Worm (Caenorhabditis elegans) whole organism, young adult: ENCODE data around the gene F02D10.6.

Source experiments
- C06A6.2 ChIP-seq: fragments of 200-800 bp; sonication (Bioruptor generic); conservative IDR thresholded peaks from 2 replicates; pipeline ENCODE4 v1.3.6; 2022; ENCODE audit warnings: missing genetic modification characterization, missing compliant biosample characterization
- F39B2.1 ChIP-seq: fragments of 200-800 bp; sonication (Bioruptor generic); IDR thresholded peaks from 2 replicates; pipeline ENCODE4 v1.3.6; 2022; ENCODE audit warnings: missing genetic modification reagents, missing genetic modification characterization, missing compliant biosample characterization
- F49E8.2 ChIP-seq: sonication (generic microtip); optimal IDR thresholded peaks from 3 replicates; lab custom pipeline; 2017; ENCODE audit warnings: missing genetic modification characterization, mild to moderate bottlenecking, missing compliant biosample characterization, antibody characterized with exemption, moderate library complexity; ENCODE audit not compliant: insufficient read depth
- F57C9.4 ChIP-seq: sonication (generic microtip); optimal IDR thresholded peaks from 2 replicates; lab custom pipeline; 2017; ENCODE audit warnings: mild to moderate bottlenecking, missing genetic modification characterization, missing compliant biosample characterization
- Y53G8AR.9 ChIP-seq: fragments of 200-800 bp; sonication (Bioruptor generic); conservative IDR thresholded peaks from 2 replicates; pipeline ENCODE4 v1.3.6; 2022; ENCODE audit warnings: missing genetic modification reagents, missing genetic modification characterization, missing compliant biosample characterization
- Y67H2A.10 ChIP-seq: fragments of 200-800 bp; sonication (Bioruptor generic); conservative IDR thresholded peaks from 2 replicates; pipeline ENCODE4 v1.3.6; 2022; ENCODE audit warnings: missing genetic modification reagents, missing genetic modification characterization, missing compliant biosample characterization
- Y95B8A.8 ChIP-seq: fragments of 200-800 bp; sonication (Bioruptor generic); IDR thresholded peaks from 2 replicates; pipeline ENCODE4 v1.3.6; 2022; ENCODE audit warnings: missing genetic modification reagents, missing genetic modification characterization, missing compliant biosample characterization
- akir-1 ChIP-seq: fragments of 200-800 bp; sonication (Bioruptor generic); optimal IDR thresholded peaks from 2 replicates; lab custom pipeline; 2018; ENCODE audit warnings: mild to moderate bottlenecking, missing genetic modification characterization, moderate library complexity, missing compliant biosample characterization
- ama-1 ChIP-seq, 3 experiments: fragments of 150-350 bp in 1 of 3; sonication (generic microtip) in 2 of 3; optimal IDR thresholded peaks; 2 replicates each; lab custom pipeline; 2014 to 2018; ENCODE audit warnings: missing biosample characterization in 2 of 3, missing genetic modification characterization in 2 of 3, missing genetic modification reagents in 2 of 3
- aptf-2 ChIP-seq: fragments of 200-800 bp; sonication (Bioruptor generic); conservative IDR thresholded peaks from 2 replicates; pipeline ENCODE4 v1.3.6; 2022; ENCODE audit warnings: missing genetic modification reagents, missing genetic modification characterization, missing compliant biosample characterization
- aptf-3 ChIP-seq: fragments of 200-800 bp; sonication (Bioruptor generic); IDR thresholded peaks from 2 replicates; pipeline ENCODE4 v1.3.6; 2022; ENCODE audit warnings: missing genetic modification characterization, missing compliant biosample characterization
- athp-1 ChIP-seq: sonication (generic microtip); optimal IDR thresholded peaks from 2 replicates; lab custom pipeline; 2017; ENCODE audit warnings: mild to moderate bottlenecking, missing genetic modification characterization, missing compliant biosample characterization
- attf-3 ChIP-seq: fragments of 200-800 bp; sonication (Bioruptor generic); conservative IDR thresholded peaks from 2 replicates; pipeline ENCODE4 v1.3.6; 2022; ENCODE audit warnings: missing genetic modification reagents, missing genetic modification characterization, missing compliant biosample characterization
- attf-5 ChIP-seq: fragments of 200-800 bp; sonication (Bioruptor generic); optimal IDR thresholded peaks from 2 replicates; lab custom pipeline; 2018; ENCODE audit warnings: mild to moderate bottlenecking, missing genetic modification characterization, missing compliant biosample characterization
- attf-6 ChIP-seq: fragments of 200-800 bp; sonication (Bioruptor generic); IDR thresholded peaks from 2 replicates; pipeline ENCODE4 v1.3.6; 2022; ENCODE audit warnings: missing genetic modification reagents, missing genetic modification characterization, missing compliant biosample characterization
- cebp-1 ChIP-seq, 2 experiments: fragments of 200-800 bp in 1 of 2; sonication (Bioruptor generic) in 1 of 2; sonication (generic microtip) in 1 of 2; IDR thresholded peaks in 1 of 2; optimal IDR thresholded peaks in 1 of 2; 2 replicates each; pipeline versions ENCODE4 v1.3.6 to Lab custom; 2017 to 2022; ENCODE audit warnings: missing compliant biosample characterization in 2 of 2, missing genetic modification characterization in 2 of 2, mild to moderate bottlenecking in 1 of 2, missing genetic modification reagents in 1 of 2, moderate library complexity in 1 of 2
- ceh-100 ChIP-seq: fragments of 200-800 bp; sonication (Bioruptor generic); IDR thresholded peaks from 2 replicates; pipeline ENCODE4 v1.3.6; 2022; ENCODE audit warnings: missing genetic modification reagents, missing genetic modification characterization, missing compliant biosample characterization
- ceh-58 ChIP-seq: fragments of 200-800 bp; sonication (Bioruptor generic); IDR thresholded peaks from 2 replicates; pipeline ENCODE4 v1.3.6; 2022; ENCODE audit warnings: missing genetic modification characterization, missing compliant biosample characterization
- ceh-79 ChIP-seq: sonication (generic microtip); optimal IDR thresholded peaks from 2 replicates; lab custom pipeline; 2017; ENCODE audit warnings: mild to moderate bottlenecking, missing genetic modification characterization, missing compliant biosample characterization
- die-1 ChIP-seq: sonication (generic microtip); optimal IDR thresholded peaks from 2 replicates; lab custom pipeline; 2016; ENCODE audit warnings: missing genotype, mild to moderate bottlenecking, missing genetic modification characterization, missing compliant biosample characterization
- egl-18 ChIP-seq: fragments of 200-800 bp; sonication (Bioruptor generic); IDR thresholded peaks from 2 replicates; pipeline ENCODE4 v1.3.6; 2022; ENCODE audit warnings: missing genetic modification reagents, missing genetic modification characterization, missing compliant biosample characterization
- hrde-1 ChIP-seq: sonication (generic microtip); optimal IDR thresholded peaks from 2 replicates; lab custom pipeline; 2016; ENCODE audit warnings: missing genetic modification characterization, mild to moderate bottlenecking, missing compliant biosample characterization, moderate library complexity, missing genotype, missing genetic modification reagents, borderline replicate concordance
- let-526 ChIP-seq: fragments of 200-800 bp; sonication (Bioruptor generic); IDR thresholded peaks from 2 replicates; pipeline ENCODE4 v1.3.6; 2022; ENCODE audit warnings: missing genetic modification reagents, missing genetic modification characterization, missing compliant biosample characterization
- let-607 ChIP-seq, 2 experiments: fragments of 200-800 bp in 1 of 2; sonication (Bioruptor generic) in 1 of 2; sonication (generic microtip) in 1 of 2; optimal IDR thresholded peaks; 2 replicates each; lab custom pipeline; 2016 to 2018; ENCODE audit warnings: mild to moderate bottlenecking in 2 of 2, missing compliant biosample characterization in 2 of 2, missing genetic modification characterization in 2 of 2, moderate library complexity in 2 of 2, missing genotype in 1 of 2
- lin-54 ChIP-seq: fragments of 200-800 bp; sonication (Bioruptor generic); optimal IDR thresholded peaks from 2 replicates; lab custom pipeline; 2018; ENCODE audit warnings: mild to moderate bottlenecking, missing genetic modification characterization, missing compliant biosample characterization
- lsl-1 ChIP-seq: fragments of 200-800 bp; sonication (Bioruptor generic); optimal IDR thresholded peaks from 2 replicates; lab custom pipeline; 2018; ENCODE audit warnings: mild to moderate bottlenecking, missing genetic modification characterization, moderate library complexity, missing compliant biosample characterization
- madf-3 ChIP-seq: fragments of 200-800 bp; sonication (Bioruptor generic); IDR thresholded peaks from 2 replicates; pipeline ENCODE4 v1.3.6; 2022; ENCODE audit warnings: missing genetic modification reagents, missing genetic modification characterization, missing compliant biosample characterization
- madf-6 ChIP-seq: fragments of 200-800 bp; sonication (Bioruptor generic); IDR thresholded peaks from 2 replicates; pipeline ENCODE4 v1.3.6; 2022; ENCODE audit warnings: missing genetic modification reagents, missing genetic modification characterization, missing compliant biosample characterization
- madf-8 ChIP-seq: fragments of 200-800 bp; sonication (Bioruptor generic); conservative IDR thresholded peaks from 2 replicates; pipeline ENCODE4 v1.3.6; 2022; ENCODE audit warnings: missing genetic modification reagents, missing genetic modification characterization, missing compliant biosample characterization
- mcd-1 ChIP-seq: fragments of 200-800 bp; sonication (Bioruptor generic); IDR thresholded peaks from 2 replicates; pipeline ENCODE4 v1.3.6; 2022; ENCODE audit warnings: missing genetic modification reagents, missing genetic modification characterization, missing compliant biosample characterization
- mel-28 ChIP-seq: sonication (generic microtip); optimal IDR thresholded peaks from 2 replicates; lab custom pipeline; 2016; ENCODE audit warnings: borderline replicate concordance, mild to moderate bottlenecking, missing genetic modification characterization, missing compliant biosample characterization
- nfya-2 ChIP-seq: fragments of 200-800 bp; sonication (Bioruptor generic); IDR thresholded peaks from 2 replicates; pipeline ENCODE4 v1.3.6; 2022; ENCODE audit warnings: missing genetic modification reagents, missing genetic modification characterization, missing compliant biosample characterization
- nfyb-1 ChIP-seq: fragments of 200-800 bp; sonication (Bioruptor generic); IDR thresholded peaks from 2 replicates; pipeline ENCODE4 v1.3.6; 2022; ENCODE audit warnings: missing genetic modification reagents, missing genetic modification characterization, missing compliant biosample characterization
- nhr-179 ChIP-seq: sonication (generic microtip); optimal IDR thresholded peaks from 2 replicates; lab custom pipeline; 2016; ENCODE audit warnings: mild to moderate bottlenecking, missing genetic modification characterization, missing compliant biosample characterization
- pbrm-1 ChIP-seq: fragments of 200-800 bp; sonication (Bioruptor generic); IDR thresholded peaks from 2 replicates; pipeline ENCODE4 v1.3.6; 2022; ENCODE audit warnings: missing genetic modification reagents, missing genetic modification characterization, missing compliant biosample characterization
- rcor-1 ChIP-seq: fragments of 200-800 bp; sonication (Bioruptor generic); IDR thresholded peaks from 2 replicates; pipeline ENCODE4 v1.3.6; 2022; ENCODE audit warnings: missing genetic modification reagents, missing genetic modification characterization, missing compliant biosample characterization
- rpc-1 ChIP-seq, 2 experiments: fragments of 150-350 bp in 1 of 2; sonication (generic microtip) in 1 of 2; optimal IDR thresholded peaks; 2 replicates each; lab custom pipeline; 2014 to 2018; ENCODE audit warnings: missing biosample characterization in 1 of 2, missing genetic modification characterization in 1 of 2, missing genetic modification reagents in 1 of 2, missing genotype in 1 of 2
- snpc-1.3 ChIP-seq: sonication (generic microtip); optimal IDR thresholded peaks from 2 replicates; lab custom pipeline; 2017; ENCODE audit warnings: missing genetic modification characterization, mild to moderate bottlenecking, missing compliant biosample characterization, antibody characterized with exemption, moderate library complexity, missing genotype, missing genetic modification reagents; ENCODE audit not compliant: insufficient read depth
- somi-1 ChIP-seq: fragments of 200-800 bp; sonication (Bioruptor generic); optimal IDR thresholded peaks from 2 replicates; lab custom pipeline; 2018; ENCODE audit warnings: mild to moderate bottlenecking, missing genetic modification characterization, missing compliant biosample characterization
- tbp1 ChIP-seq: fragments of 200-800 bp; sonication (Bioruptor generic); optimal IDR thresholded peaks from 2 replicates; lab custom pipeline; 2018; ENCODE audit warnings: mild to moderate bottlenecking, missing genetic modification characterization, missing compliant biosample characterization
- tlf-1 ChIP-seq: fragments of 200-800 bp; sonication (Bioruptor generic); optimal IDR thresholded peaks from 2 replicates; lab custom pipeline; 2018; ENCODE audit warnings: mild to moderate bottlenecking, missing genetic modification characterization, missing compliant biosample characterization
- unc-130 ChIP-seq: sonication (generic microtip); optimal IDR thresholded peaks from 2 replicates; lab custom pipeline; 2016; ENCODE audit warnings: missing genetic modification reagents, missing genetic modification characterization, missing compliant biosample characterization
- unc-62 ChIP-seq: fragments of 150-350 bp; optimal IDR thresholded peaks from 2 replicates; lab custom pipeline; 2014; ENCODE audit warnings: missing biosample characterization, missing genetic modification reagents, missing genetic modification characterization
- zim-3 ChIP-seq: sonication (generic microtip); optimal IDR thresholded peaks from 2 replicates; lab custom pipeline; 2017; ENCODE audit warnings: mild to moderate bottlenecking, missing genetic modification characterization, moderate library complexity, missing compliant biosample characterization
- ztf-18 ChIP-seq: sonication (generic microtip); optimal IDR thresholded peaks from 2 replicates; lab custom pipeline; 2016; ENCODE audit warnings: missing genotype, mild to moderate bottlenecking, missing genetic modification characterization, missing compliant biosample characterization
- ztf-26 ChIP-seq: sonication (generic microtip); optimal IDR thresholded peaks from 2 replicates; lab custom pipeline; 2017; ENCODE audit warnings: missing genetic modification characterization, missing compliant biosample characterization
- ztf-28 ChIP-seq: fragments of 200-800 bp; sonication (Bioruptor generic); IDR thresholded peaks from 2 replicates; pipeline ENCODE4 v1.3.6; 2022; ENCODE audit warnings: missing genetic modification reagents, missing genetic modification characterization, missing compliant biosample characterization

F02D10.6 gene

ce11 chrX:13443283-13443682 lies 8.2 kb downstream of the F02D10.6 start (continued):
- TF ChIP-seq F39B2.1 (GFP tag; lab: Robert Waterston, UW), result no peak
- no peak for TF ChIP-seq Y67H2A.10 (GFP tag; lab: Robert Waterston, UW)
- no peak for TF ChIP-seq let-607 (tag; optimal IDR thresholded peaks at IDR 0.05; lab: Kevin White, UChicago)
- no peak for TF ChIP-seq ztf-18 (tag; lab: Kevin White, UChicago)
- TF ChIP-seq ama-1 (optimal IDR thresholded peaks at IDR 0.05; lab: Kevin White, UChicago), result no peak
- no peak for TF ChIP-seq ama-1 (GFP tag; optimal IDR thresholded peaks at IDR 0.05; lab: Kevin White, UChicago)
- TF ChIP-seq rcor-1, result peak; percentile 62
- no peak for TF ChIP-seq mel-28 (tag; lab: Kevin White, UChicago)
- no peak for TF ChIP-seq aptf-2 (GFP tag; lab: Robert Waterston, UW)
- TF ChIP-seq die-1 (tag; lab: Kevin White, UChicago), result peak; percentile 64
- TF ChIP-seq cebp-1 (GFP tag; IDR thresholded peaks at IDR 0.05; lab: Robert Waterston, UW), result no peak
- TF ChIP-seq cebp-1 (tag; optimal IDR thresholded peaks at IDR 0.05; lab: Kevin White, UChicago), result peak; percentile 1
- no peak for TF ChIP-seq C06A6.2 (GFP tag; lab: Robert Waterston, UW)
- TF ChIP-seq aptf-3 (GFP tag; lab: Robert Waterston, UW), result no peak
- no peak for TF ChIP-seq attf-5 (GFP tag; lab: Kevin White, UChicago)
- TF ChIP-seq F49E8.2 (tag; lab: Kevin White, UChicago), result no peak
- TF ChIP-seq madf-8 (GFP tag; lab: Robert Waterston, UW), result no peak
- TF ChIP-seq egl-18, result no peak
- TF ChIP-seq athp-1 (tag; lab: Kevin White, UChicago), result no peak
- 0 out of 2 replicates have a peak, but pooled peaks have one; percentile 18 for TF ChIP-seq madf-6 (GFP tag; lab: Robert Waterston, UW)
- no peak for TF ChIP-seq unc-130
- no peak for TF ChIP-seq lin-54 (GFP tag; lab: Kevin White, UChicago)
- no peak for TF ChIP-seq lsl-1 (GFP tag; lab: Kevin White, UChicago)
- no peak for TF ChIP-seq ztf-28
- no peak for TF ChIP-seq unc-62 (GFP tag; lab: Kevin White, UChicago)
- TF ChIP-seq F57C9.4 (tag; lab: Kevin White, UChicago), result no peak
- TF ChIP-seq akir-1 (GFP tag; lab: Kevin White, UChicago), result no peak
- no peak for TF ChIP-seq somi-1 (GFP tag; lab: Kevin White, UChicago)
- no peak for TF ChIP-seq let-526
- TF ChIP-seq pbrm-1, result peak; percentile 76
- no peak for TF ChIP-seq nfya-2 (GFP tag; lab: Robert Waterston, UW)
- TF ChIP-seq attf-3 (GFP tag; lab: Robert Waterston, UW), result no peak
- TF ChIP-seq ceh-58, result no peak
- TF ChIP-seq mcd-1 (GFP tag; lab: Robert Waterston, UW), result no peak
- TF ChIP-seq nhr-179 (tag; lab: Kevin White, UChicago), result no peak
- TF ChIP-seq snpc-1.3, result peak; percentile 63
- TF ChIP-seq Y53G8AR.9 (GFP tag; lab: Robert Waterston, UW), result 0 out of 2 replicates have a peak, but pooled peaks have one; percentile 22
- TF ChIP-seq zim-3 (tag; lab: Kevin White, UChicago), result no peak
- TF ChIP-seq tlf-1 (GFP tag; lab: Kevin White, UChicago), result no peak
- no peak for TF ChIP-seq ztf-26
- peak; percentile 75 for TF ChIP-seq rpc-1 (optimal IDR thresholded peaks at IDR 0.05; lab: Kevin White, UChicago)
- TF ChIP-seq rpc-1 (tag; optimal IDR thresholded peaks at IDR 0.05; lab: Kevin White, UChicago), result peak; percentile 90
- no peak for TF ChIP-seq madf-3 (GFP tag; lab: Robert Waterston, UW)
- no peak for TF ChIP-seq Y95B8A.8 (GFP tag; lab: Robert Waterston, UW)
- no peak for TF ChIP-seq ceh-79 (tag; lab: Kevin White, UChicago)
- TF ChIP-seq attf-6 (GFP tag; lab: Robert Waterston, UW), result no peak
- no peak for TF ChIP-seq hrde-1
- TF ChIP-seq nfyb-1 (GFP tag; lab: Robert Waterston, UW), result no peak
- peak; percentile 84 for TF ChIP-seq tbp1 (GFP tag; lab: Kevin White, UChicago)
- no peak for TF ChIP-seq ceh-100 (GFP tag; lab: Robert Waterston, UW)
